Fruit fly (Drosophila melanogaster) whole organism, embryonic: Measurements from ENCODE around the gene CG14104.
A peak's percentile ranks its signal among the peaks of the same experiment; 100 is the strongest.

Source experiments
- B-H2 ChIP-seq: fragments of 200-800 bp; sonication (Bioruptor generic); optimal IDR thresholded peaks from 2 replicates; lab custom pipeline; 2018; ENCODE audit warnings: missing biosample characterization, mild to moderate bottlenecking, missing genetic modification characterization
- CG10147 ChIP-seq: fragments of 200-800 bp; sonication (Bioruptor generic); optimal IDR thresholded peaks from 2 replicates; lab custom pipeline; 2019; ENCODE audit warnings: missing biosample characterization, mild to moderate bottlenecking, missing genetic modification characterization, moderate library complexity
- CG10366 ChIP-seq: fragments of 200-800 bp; sonication (Bioruptor generic); IDR thresholded peaks from 2 replicates; pipeline ENCODE4 v1.3.6; 2022; ENCODE audit warnings: missing biosample characterization, missing genetic modification characterization
- CG14014 ChIP-seq: fragments of 200-800 bp; sonication (Bioruptor generic); IDR thresholded peaks from 2 replicates; pipeline ENCODE4 v1.3.6; 2022; ENCODE audit warnings: missing biosample characterization, missing genetic modification characterization
- CG15011 ChIP-seq: fragments of 200-800 bp; sonication (Bioruptor generic); optimal IDR thresholded peaks from 3 replicates; lab custom pipeline; 2018; ENCODE audit warnings: missing biosample characterization, mild to moderate bottlenecking, missing genetic modification characterization
- CG1603 ChIP-seq: fragments of 200-800 bp; sonication (Bioruptor generic); optimal IDR thresholded peaks from 2 replicates; lab custom pipeline; 2019; ENCODE audit warnings: missing biosample characterization, mild to moderate bottlenecking, missing genetic modification characterization, moderate library complexity
- CG16813 ChIP-seq: fragments of 200-800 bp; sonication (Bioruptor generic); IDR thresholded peaks from 3 replicates; pipeline ENCODE4 v1.3.6; 2022; ENCODE audit warnings: missing biosample characterization, missing genetic modification characterization; ENCODE audit not compliant: partially characterized antibody
- CG17186 ChIP-seq: fragments of 200-800 bp; sonication (Bioruptor generic); optimal IDR thresholded peaks from 3 replicates; lab custom pipeline; 2017; ENCODE audit warnings: missing biosample characterization, missing genetic modification reagents, missing genetic modification characterization
- CG18619 ChIP-seq: fragments of 200-800 bp; sonication (Bioruptor generic); optimal IDR thresholded peaks from 3 replicates; lab custom pipeline; 2017; ENCODE audit warnings: missing biosample characterization, mild to moderate bottlenecking, missing genetic modification characterization
- CG2199 ChIP-seq: fragments of 200-800 bp; sonication (Bioruptor generic); IDR thresholded peaks from 3 replicates; pipeline ENCODE4 v1.3.6; 2022; ENCODE audit warnings: missing biosample characterization, missing genetic modification characterization
- CG3163 ChIP-seq: fragments of 200-800 bp; sonication (Bioruptor generic); optimal IDR thresholded peaks from 3 replicates; lab custom pipeline; 2016; ENCODE audit warnings: missing biosample characterization, missing genetic modification characterization
- CG3281 ChIP-seq: fragments of 200-800 bp; sonication (Bioruptor generic); optimal IDR thresholded peaks from 3 replicates; lab custom pipeline; 2017; ENCODE audit warnings: missing biosample characterization, mild to moderate bottlenecking, missing genetic modification characterization
- CG6813 ChIP-seq: fragments of 200-800 bp; sonication (Bioruptor generic); optimal IDR thresholded peaks from 2 replicates; lab custom pipeline; 2017; ENCODE audit warnings: missing biosample characterization, missing genetic modification characterization, mild to moderate bottlenecking, moderate library complexity, missing genetic modification reagents
- CG7987 ChIP-seq: fragments of 200-800 bp; sonication (Bioruptor generic); optimal IDR thresholded peaks from 2 replicates; lab custom pipeline; 2018; ENCODE audit warnings: missing biosample characterization, mild to moderate bottlenecking, missing genetic modification characterization, moderate library complexity
- CG8765 ChIP-seq: fragments of 200-800 bp; sonication (Bioruptor generic); IDR thresholded peaks from 2 replicates; pipeline ENCODE4 v1.3.6; 2022; ENCODE audit warnings: missing biosample characterization, missing genetic modification characterization
- CG8924 ChIP-seq: fragments of 200-800 bp; optimal IDR thresholded peaks from 3 replicates; lab custom pipeline; 2019; ENCODE audit warnings: missing biosample characterization, mild to moderate bottlenecking, missing genetic modification characterization, moderate library complexity
- CoRest ChIP-seq: fragments of 200-800 bp; sonication (Bioruptor generic); optimal IDR thresholded peaks from 3 replicates; lab custom pipeline; 2018; ENCODE audit warnings: missing biosample characterization, mild to moderate bottlenecking, missing genetic modification characterization, moderate library complexity
- D19B ChIP-seq: fragments of 200-800 bp; sonication (Bioruptor generic); optimal IDR thresholded peaks from 2 replicates; lab custom pipeline; 2017; ENCODE audit warnings: missing biosample characterization, mild to moderate bottlenecking, missing genetic modification characterization
- Deaf1 ChIP-seq: fragments of 200-800 bp; optimal IDR thresholded peaks from 3 replicates; lab custom pipeline; 2019; ENCODE audit warnings: missing biosample characterization, mild to moderate bottlenecking, missing genetic modification characterization, moderate library complexity
- Dip3 ChIP-seq: fragments of 200-800 bp; sonication (Bioruptor generic); optimal IDR thresholded peaks from 3 replicates; lab custom pipeline; 2016; ENCODE audit warnings: missing biosample characterization, missing genetic modification characterization
- Ets65A ChIP-seq: fragments of 200-800 bp; sonication (Bioruptor generic); peaks from one replicate; lab custom pipeline; 2016; ENCODE audit warnings: missing biosample characterization, missing genetic modification characterization
- HmgD ChIP-seq: fragments of 200-800 bp; sonication (Bioruptor generic); optimal IDR thresholded peaks from 3 replicates; lab custom pipeline; 2016; ENCODE audit warnings: missing biosample characterization, missing genetic modification characterization
- Meics ChIP-seq: fragments of 200-800 bp; sonication (Bioruptor generic); optimal IDR thresholded peaks from 2 replicates; lab custom pipeline; 2017; ENCODE audit warnings: missing biosample characterization, mild to moderate bottlenecking, missing genetic modification characterization
- Nf-YC ChIP-seq: fragments of 200-800 bp; optimal IDR thresholded peaks from 3 replicates; lab custom pipeline; 2019; ENCODE audit warnings: missing biosample characterization, mild to moderate bottlenecking, missing genetic modification characterization, moderate library complexity
- PHDP ChIP-seq: fragments of 200-800 bp; sonication (Bioruptor generic); optimal IDR thresholded peaks from 3 replicates; lab custom pipeline; 2018; ENCODE audit warnings: missing biosample characterization, mild to moderate bottlenecking, missing genetic modification characterization, moderate library complexity
- Sin3A ChIP-seq: fragments of >200 bp; optimal IDR thresholded peaks from 2 replicates; lab custom pipeline; 2018
- Sry-β ChIP-seq: fragments of 200-800 bp; sonication (Bioruptor generic); optimal IDR thresholded peaks from 2 replicates; lab custom pipeline; 2018; ENCODE audit warnings: missing biosample characterization, mild to moderate bottlenecking, missing genetic modification characterization, moderate library complexity
- Trl ChIP-seq, 3 experiments: fragments of >200 bp in 2 of 3; fragments of 200-800 bp in 1 of 3; sonication (Bioruptor generic) in 1 of 3; optimal IDR thresholded peaks; 2 replicates in 1 of 3; 3 replicates in 2 of 3; lab custom pipeline; 2016 to 2017; ENCODE audit warnings: missing biosample characterization in 1 of 3, missing genetic modification characterization in 1 of 3
- Xbp1 ChIP-seq: fragments of 200-800 bp; sonication (Bioruptor generic); optimal IDR thresholded peaks from 3 replicates; lab custom pipeline; 2016; ENCODE audit warnings: missing biosample characterization, mild to moderate bottlenecking, missing genetic modification characterization
- abd-A ChIP-seq: fragments of 200-800 bp; sonication (Bioruptor generic); optimal IDR thresholded peaks from 3 replicates; lab custom pipeline; 2019; ENCODE audit warnings: missing biosample characterization, mild to moderate bottlenecking, missing genetic modification characterization, moderate library complexity
- bigmax ChIP-seq: fragments of 200-800 bp; sonication (Bioruptor generic); optimal IDR thresholded peaks from 2 replicates; lab custom pipeline; 2018; ENCODE audit warnings: missing biosample characterization, mild to moderate bottlenecking, missing genetic modification characterization
- cas ChIP-seq: fragments of 200-800 bp; sonication (Bioruptor generic); IDR thresholded peaks from 2 replicates; pipeline ENCODE4 v1.3.6; 2022; ENCODE audit warnings: missing biosample characterization, missing genetic modification characterization
- cg ChIP-seq: fragments of 200-800 bp; sonication (Bioruptor generic); optimal IDR thresholded peaks from 3 replicates; lab custom pipeline; 2019; ENCODE audit warnings: missing biosample characterization, mild to moderate bottlenecking, missing genetic modification characterization, moderate library complexity
- crp ChIP-seq, 2 experiments: fragments of 200-800 bp; sonication (Bioruptor generic); optimal IDR thresholded peaks; 2 replicates in 1 of 2; 3 replicates in 1 of 2; lab custom pipeline; 2017; ENCODE audit warnings: missing biosample characterization in 2 of 2, missing genetic modification characterization in 2 of 2, mild to moderate bottlenecking in 1 of 2, moderate library complexity in 1 of 2
- gce ChIP-seq: fragments of 200-800 bp; sonication (Bioruptor generic); IDR thresholded peaks from 3 replicates; pipeline ENCODE4 v1.3.6; 2022; ENCODE audit warnings: missing biosample characterization, missing genetic modification characterization
- gsb-n ChIP-seq: fragments of 200-800 bp; sonication (Bioruptor generic); optimal IDR thresholded peaks from 3 replicates; lab custom pipeline; 2018; ENCODE audit warnings: missing biosample characterization, mild to moderate bottlenecking, missing genetic modification characterization
- hbn ChIP-seq: fragments of 200-800 bp; sonication (Bioruptor generic); IDR thresholded peaks from 2 replicates; pipeline ENCODE4 v1.3.6; 2022; ENCODE audit warnings: missing biosample characterization, missing genetic modification characterization; ENCODE audit not compliant: partially characterized antibody
- jumu ChIP-seq: fragments of 200-800 bp; sonication (Bioruptor generic); optimal IDR thresholded peaks from 3 replicates; lab custom pipeline; 2016; ENCODE audit warnings: missing biosample characterization, missing genetic modification characterization
- ken ChIP-seq: fragments of 200-800 bp; sonication (Bioruptor generic); IDR thresholded peaks from 3 replicates; pipeline ENCODE4 v1.3.6; 2022; ENCODE audit warnings: missing biosample characterization, missing genetic modification characterization
- lbe ChIP-seq: fragments of 200-800 bp; sonication (Bioruptor generic); optimal IDR thresholded peaks from 2 replicates; lab custom pipeline; 2016; ENCODE audit warnings: missing biosample characterization, mild to moderate bottlenecking, missing genetic modification characterization
- lilli ChIP-seq: fragments of 200-800 bp; sonication (Bioruptor generic); optimal IDR thresholded peaks from 3 replicates; lab custom pipeline; 2016; ENCODE audit warnings: missing biosample characterization, missing genetic modification characterization
- luna ChIP-seq: fragments of 200-800 bp; sonication (Bioruptor generic); optimal IDR thresholded peaks from 2 replicates; lab custom pipeline; 2016; ENCODE audit warnings: missing biosample characterization, missing genetic modification characterization
- mld ChIP-seq: fragments of 200-800 bp; sonication (Bioruptor generic); IDR thresholded peaks from 3 replicates; pipeline ENCODE4 v1.3.6; 2022; ENCODE audit warnings: missing biosample characterization, missing genetic modification characterization; ENCODE audit not compliant: partially characterized antibody
- onecut ChIP-seq: fragments of 200-800 bp; sonication (Bioruptor generic); IDR thresholded peaks from 2 replicates; pipeline ENCODE4 v1.3.6; 2022; ENCODE audit warnings: missing biosample characterization, missing genetic modification characterization
- pita ChIP-seq: fragments of 200-800 bp; sonication (Bioruptor generic); optimal IDR thresholded peaks from 2 replicates; lab custom pipeline; 2017; ENCODE audit warnings: missing biosample characterization, mild to moderate bottlenecking, missing genetic modification characterization
- slou ChIP-seq: fragments of 200-800 bp; sonication (Bioruptor generic); optimal IDR thresholded peaks from 3 replicates; lab custom pipeline; 2016; ENCODE audit warnings: missing biosample characterization, missing genetic modification characterization
- sna ChIP-seq: fragments of 200-800 bp; sonication (Bioruptor generic); IDR thresholded peaks from 2 replicates; pipeline ENCODE4 v1.3.6; 2022; ENCODE audit warnings: missing biosample characterization, missing genetic modification characterization; ENCODE audit not compliant: partially characterized antibody
- vfl ChIP-seq: fragments of 200-800 bp; sonication (Bioruptor generic); optimal IDR thresholded peaks from 2 replicates; lab custom pipeline; 2016; ENCODE audit warnings: missing biosample characterization, missing genetic modification characterization
- vnd ChIP-seq: fragments of 200-800 bp; sonication (Bioruptor generic); IDR thresholded peaks from 3 replicates; pipeline ENCODE4 v1.3.6; 2022; ENCODE audit warnings: missing biosample characterization, missing genetic modification characterization; ENCODE audit not compliant: partially characterized antibody

Gene CG14104

DNA sequence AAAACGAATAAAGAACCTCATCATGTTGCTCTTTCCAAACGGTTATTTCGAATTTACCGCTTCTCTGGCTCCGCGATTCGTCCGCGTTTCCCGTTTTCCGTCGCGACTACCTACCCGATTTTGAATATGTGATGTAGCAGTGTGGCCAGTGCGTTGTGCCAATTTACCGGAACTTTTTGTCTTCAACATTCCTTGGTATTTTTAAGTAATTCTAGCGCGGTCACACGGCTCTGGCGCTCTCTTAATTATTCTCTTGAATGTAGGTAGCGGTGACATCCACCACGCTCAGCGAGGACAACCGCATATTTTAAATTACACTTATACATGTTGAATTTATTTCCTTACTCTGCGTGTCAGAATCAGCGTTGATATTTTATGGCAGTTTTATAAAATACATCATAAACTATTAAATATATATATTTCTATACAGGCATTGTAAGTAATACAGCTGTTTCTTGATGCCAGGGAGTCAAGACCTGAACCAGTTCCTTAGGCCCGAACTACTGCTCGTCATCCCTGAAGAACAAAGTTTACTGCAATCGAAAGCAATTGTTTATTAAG, 13.5 kb downstream of the CG14104 start, which contains the start of the genes CG42637, Gyc76C and SREBP (continued):
- TF ChIP-seq CG16813 (GFP tag; lab: Robert Waterston, UW) (no peak; the same call in 2 of the 3 replicates), vfl (no peak), onecut (no peak), lbe (GFP tag; lab: Kevin White, UChicago) (peak; percentile 47), hbn (GFP tag; lab: Robert Waterston, UW) (0 out of 2 replicates have a peak, but pooled peaks have one; percentile 25), CG18619 (GFP tag; lab: Kevin White, UChicago) (peak; percentile 2), CG14014 (GFP tag; lab: Robert Waterston, UW) (no peak), lilli (no peak), sna (GFP tag; lab: Robert Waterston, UW) (peak; percentile 27; the same call in 1 of the 2 replicates), CG10366 (GFP tag; lab: Robert Waterston, UW) (peak; percentile 9; the same call in 1 of the 2 replicates), crp (GFP tag; optimal IDR thresholded peaks at IDR 0.05; lab: Kevin White, UChicago) (peak; percentile 53 to 89), Sin3A (lab: Kevin White, UChicago) (peak; percentile 47), vnd (GFP tag; lab: Robert Waterston, UW) (no peak), CoRest (tag; lab: Kevin White, UChicago) (peak; percentile 31), Meics (GFP tag; lab: Kevin White, UChicago) (peak; percentile 7), Sry-β (GFP tag; lab: Kevin White, UChicago) (peak; percentile 31), bigmax (peak; percentile 11), CG3163 (GFP tag; lab: Kevin White, UChicago) (peak; percentile 100), jumu (no peak), Nf-YC (tag; lab: Kevin White, UChicago) (peak; percentile 93), ken (GFP tag; lab: Robert Waterston, UW) (no peak), PHDP (no peak), cg (peak; percentile 59), CG2199 (no peak), luna (GFP tag; lab: Kevin White, UChicago) (no peak), mld (GFP tag; lab: Robert Waterston, UW) (0 out of 3 replicates have a peak, but pooled peaks have one; percentile 6), Trl (optimal IDR thresholded peaks at IDR 0.05; lab: Kevin White, UChicago) (peak; percentile 63 to 66), Trl (GFP tag; optimal IDR thresholded peaks at IDR 0.05; lab: Kevin White, UChicago) (no peak), CG10147 (GFP tag; lab: Kevin White, UChicago) (no peak), CG3281 (no peak), CG1603 (tag; lab: Kevin White, UChicago) (peak; percentile 66), CG17186 (GFP tag; lab: Kevin White, UChicago) (peak; percentile 56), abd-A (peak; percentile 60), cas (no peak), CG8765 (GFP tag; lab: Robert Waterston, UW) (0 out of 2 replicates have a peak, but pooled peaks have one; percentile 10), Xbp1 (no peak), gce (GFP tag; lab: Robert Waterston, UW) (peak; percentile 11; the same call in 1 of the 3 replicates), Deaf1 (tag; lab: Kevin White, UChicago) (peak; percentile 34), slou (GFP tag; lab: Kevin White, UChicago) (no peak), HmgD (peak; percentile 42), Ets65A (GFP tag; lab: Kevin White, UChicago) (peak; percentile 5), Dip3 (no peak), D19B (GFP tag; lab: Kevin White, UChicago) (no peak), B-H2 (GFP tag; lab: Kevin White, UChicago) (peak; percentile 51), CG7987 (GFP tag; lab: Kevin White, UChicago) (peak; percentile 7), pita (peak; percentile 90), CG8924 (peak; percentile 60), gsb-n (tag; lab: Kevin White, UChicago) (peak; percentile 35), CG6813 (no peak), CG15011 (GFP tag; lab: Kevin White, UChicago) (peak; percentile 45)
